Worm (Caenorhabditis elegans): ENCODE measurements around the gene acox-1.5.

The acox-1.5 gene

ce11 chrIII:9546016-9546659 is 45.9 kb downstream of the acox-1.5 start, which contains the start of gene unc-16:
TSS of gene unc-16 (plus strand) at chrIII:9546258.
- TF ChIP-seq aly-1 (tag; optimal IDR thresholded peaks at IDR 0.05) (no peak), hmg-4 (GFP tag; optimal IDR thresholded peaks at IDR 0.05) (peak; percentile 19), ama-1 (optimal IDR thresholded peaks at IDR 0.05) (no peak), B0310.2 (tag; optimal IDR thresholded peaks at IDR 0.05) (no peak), sea-1 (GFP tag; conservative IDR thresholded peaks at IDR 0.05) (no peak), ceh-36 (tag; optimal IDR thresholded peaks at IDR 0.05) (no peak), F13C5.2 (tag; optimal IDR thresholded peaks at IDR 0.05) (peak; percentile 72), scrt-1 (GFP tag; IDR thresholded peaks at IDR 0.05) (no peak), pes-1 (GFP tag; IDR thresholded peaks at IDR 0.05) (0 out of 2 replicates have a peak, but pooled peaks have one; percentile 17), tbx-37 (GFP tag; conservative IDR thresholded peaks at IDR 0.05) (no peak)

ce11 chrIII:9544820-9545219 is 47.2 kb downstream of the acox-1.5 start, which contains the start of gene ZK1098.12:
TSS of gene ZK1098.12 (plus strand) at chrIII:9545120.
- TF ChIP-seq sea-1 (GFP tag; conservative IDR thresholded peaks at IDR 0.05) (no peak), ama-1 (optimal IDR thresholded peaks at IDR 0.05) (no peak), hmg-4 (GFP tag; optimal IDR thresholded peaks at IDR 0.05) (no peak), F13C5.2 (tag; optimal IDR thresholded peaks at IDR 0.05) (no peak), tbx-37 (GFP tag; conservative IDR thresholded peaks at IDR 0.05) (no peak)

DNA sequence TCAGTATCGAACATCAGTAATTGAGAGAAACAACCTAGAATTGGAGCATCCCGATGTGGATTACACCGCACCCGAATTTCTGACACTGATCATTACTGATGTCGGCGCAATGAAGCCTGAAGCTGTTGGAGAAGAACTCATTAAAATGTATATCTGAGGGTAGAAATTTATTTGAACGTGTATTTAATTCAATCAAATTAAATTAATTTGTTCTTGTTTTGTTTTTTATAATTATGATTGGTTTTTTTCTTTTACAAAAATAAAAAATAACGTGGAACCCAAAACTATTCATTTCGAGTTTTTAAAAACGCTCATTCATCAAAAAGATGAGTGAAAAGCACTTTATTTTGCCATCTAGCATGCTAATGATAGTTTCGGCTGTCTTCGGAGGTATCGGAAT is 47.9 kb downstream of the acox-1.5 start, which contains the start of gene ZK1098.9:
Gene ZK1098.9 (plus strand): TSS at position 301 of the 400 bp plus-strand sequence.
- no peak for TF ChIP-seq ceh-36 (tag; optimal IDR thresholded peaks at IDR 0.05)
- no peak for TF ChIP-seq tbx-11 (GFP tag; IDR thresholded peaks at IDR 0.05)
- TF ChIP-seq aly-1 (tag; optimal IDR thresholded peaks at IDR 0.05), result no peak
- TF ChIP-seq ceh-13 (GFP tag; optimal IDR thresholded peaks at IDR 0.05), result no peak
- TF ChIP-seq hnd-1 (tag; optimal IDR thresholded peaks at IDR 0.05), result no peak
- TF ChIP-seq pes-1 (GFP tag; IDR thresholded peaks at IDR 0.05), result no peak
- no peak for TF ChIP-seq F13C5.2 (tag; optimal IDR thresholded peaks at IDR 0.05)
- TF ChIP-seq ets-7 (tag; optimal IDR thresholded peaks at IDR 0.05), result no peak
- TF ChIP-seq B0310.2 (tag; optimal IDR thresholded peaks at IDR 0.05), result no peak
- TF ChIP-seq tra-4 (tag; optimal IDR thresholded peaks at IDR 0.05), result no peak
- no peak for TF ChIP-seq hmg-4 (GFP tag; optimal IDR thresholded peaks at IDR 0.05)
- TF ChIP-seq ama-1 (optimal IDR thresholded peaks at IDR 0.05), result no peak
- TF ChIP-seq scrt-1 (GFP tag; IDR thresholded peaks at IDR 0.05), result no peak
- no peak for TF ChIP-seq flt-1 (GFP tag; IDR thresholded peaks at IDR 0.05)
- no peak for TF ChIP-seq hmbx-1 (tag; optimal IDR thresholded peaks at IDR 0.05)
- no peak for TF ChIP-seq sea-1 (GFP tag; conservative IDR thresholded peaks at IDR 0.05)
- TF ChIP-seq tbx-37 (GFP tag; conservative IDR thresholded peaks at IDR 0.05), result no peak

DNA sequence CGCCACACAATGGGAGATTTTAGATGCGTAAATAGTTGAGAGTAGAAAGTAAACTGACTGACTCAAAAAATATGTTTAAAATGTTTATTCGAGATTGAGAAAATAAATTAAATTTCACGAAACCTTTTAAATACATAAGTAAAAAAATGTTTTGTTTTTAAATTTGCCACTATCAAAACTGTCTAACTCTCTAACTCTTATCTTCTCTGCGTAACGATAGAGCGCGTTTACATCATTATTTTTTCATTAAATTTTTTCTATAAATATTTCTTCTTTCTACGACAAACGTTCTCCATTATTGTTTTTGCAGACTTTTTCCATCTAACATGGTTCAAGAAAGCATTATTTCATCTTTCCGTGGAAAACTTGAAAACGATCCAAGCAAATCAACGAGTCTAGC is 49.2 kb downstream of the acox-1.5 start, which contains the start of gene eif-2Balpha:
Gene eif-2Balpha (plus strand): TSS at position 304 of the 400 bp plus-strand sequence.
- TF ChIP-seq tra-4 (tag; optimal IDR thresholded peaks at IDR 0.05) (no peak), hnd-1 (tag; optimal IDR thresholded peaks at IDR 0.05) (no peak), B0310.2 (tag; optimal IDR thresholded peaks at IDR 0.05) (no peak), ceh-13 (GFP tag; optimal IDR thresholded peaks at IDR 0.05) (no peak), tbx-37 (GFP tag; conservative IDR thresholded peaks at IDR 0.05) (no peak), sea-1 (GFP tag; conservative IDR thresholded peaks at IDR 0.05) (no peak), ceh-36 (tag; optimal IDR thresholded peaks at IDR 0.05) (no peak), scrt-1 (GFP tag; IDR thresholded peaks at IDR 0.05) (no peak), ama-1 (optimal IDR thresholded peaks at IDR 0.05) (no peak), ets-7 (tag; optimal IDR thresholded peaks at IDR 0.05) (no peak), flt-1 (GFP tag; IDR thresholded peaks at IDR 0.05) (no peak), pes-1 (GFP tag; IDR thresholded peaks at IDR 0.05) (no peak), tbx-11 (GFP tag; IDR thresholded peaks at IDR 0.05) (no peak), F13C5.2 (tag; optimal IDR thresholded peaks at IDR 0.05) (no peak), aly-1 (tag; optimal IDR thresholded peaks at IDR 0.05) (no peak), hmg-4 (GFP tag; optimal IDR thresholded peaks at IDR 0.05) (no peak), hmbx-1 (tag; optimal IDR thresholded peaks at IDR 0.05) (no peak)

DNA sequence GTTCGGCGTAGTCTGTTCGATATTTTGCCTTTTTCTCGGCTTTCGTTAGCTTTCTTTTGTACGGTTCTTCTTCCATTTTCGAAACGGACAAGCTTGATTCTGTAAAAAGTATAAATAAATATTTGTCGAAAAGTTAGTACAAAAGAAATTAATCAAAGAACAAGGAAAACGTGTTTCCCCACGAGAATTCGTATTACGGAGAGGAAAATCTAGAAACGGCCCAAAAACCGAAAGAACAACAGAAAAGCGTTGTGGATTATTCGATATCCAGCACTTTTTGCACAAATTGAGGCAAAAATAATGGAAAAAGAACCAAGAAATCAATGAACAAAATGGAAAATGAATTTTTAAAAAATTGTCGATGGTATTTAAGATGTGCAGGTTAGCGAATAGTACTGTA is 49.7 kb downstream of the acox-1.5 start, which contains the start of gene mut-7:
Gene mut-7 (minus strand): TSS at position 101 of the 400 bp plus-strand sequence.
- TF ChIP-seq aly-1 (tag; optimal IDR thresholded peaks at IDR 0.05) (no peak), ceh-13 (GFP tag; optimal IDR thresholded peaks at IDR 0.05) (no peak), hmbx-1 (tag; optimal IDR thresholded peaks at IDR 0.05) (no peak), pes-1 (GFP tag; IDR thresholded peaks at IDR 0.05) (no peak), scrt-1 (GFP tag; IDR thresholded peaks at IDR 0.05) (no peak), hmg-4 (GFP tag; optimal IDR thresholded peaks at IDR 0.05) (no peak), flt-1 (GFP tag; IDR thresholded peaks at IDR 0.05) (no peak), B0310.2 (tag; optimal IDR thresholded peaks at IDR 0.05) (no peak)

DNA sequence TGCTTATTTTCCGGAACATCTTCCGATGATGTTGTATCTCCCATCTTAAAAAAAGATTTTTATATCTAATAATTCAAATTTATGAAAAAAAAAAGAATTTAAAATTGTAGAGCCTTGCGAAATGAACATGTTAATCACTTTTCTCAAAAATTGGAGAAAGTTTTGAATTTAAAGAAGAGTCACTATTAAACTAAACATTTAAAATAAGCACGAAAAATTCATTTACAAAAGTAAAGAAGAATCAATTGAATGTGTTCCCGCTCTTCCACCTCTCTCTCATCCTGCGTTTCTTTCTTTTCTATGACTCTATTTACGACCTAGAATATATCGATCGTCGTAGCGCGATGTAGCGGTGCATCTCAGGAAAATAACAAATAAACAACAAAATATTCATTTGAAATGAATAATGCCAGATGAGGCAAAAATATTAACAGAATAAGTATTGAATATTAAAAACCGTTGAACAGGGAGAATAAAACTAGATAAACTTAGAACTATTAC is 53.3 kb downstream of the acox-1.5 start, which contains the start of gene ZK1098.3:
Gene ZK1098.3 (minus strand): TSS at position 51 of the 501 bp plus-strand sequence.
- no peak for TF ChIP-seq hmbx-1 (tag; optimal IDR thresholded peaks at IDR 0.05)
- no peak for TF ChIP-seq ama-1 (optimal IDR thresholded peaks at IDR 0.05)
- TF ChIP-seq ceh-36 (tag; optimal IDR thresholded peaks at IDR 0.05), result no peak
- no peak for TF ChIP-seq scrt-1 (GFP tag; IDR thresholded peaks at IDR 0.05)
- TF ChIP-seq flt-1 (GFP tag; IDR thresholded peaks at IDR 0.05), result no peak
- TF ChIP-seq F13C5.2 (tag; optimal IDR thresholded peaks at IDR 0.05), result no peak
- no peak for TF ChIP-seq B0310.2 (tag; optimal IDR thresholded peaks at IDR 0.05)
- no peak for TF ChIP-seq tbx-11 (GFP tag; IDR thresholded peaks at IDR 0.05)
- TF ChIP-seq pes-1 (GFP tag; IDR thresholded peaks at IDR 0.05), result no peak
- no peak for TF ChIP-seq tbx-37 (GFP tag; conservative IDR thresholded peaks at IDR 0.05)
- TF ChIP-seq ets-7 (tag; optimal IDR thresholded peaks at IDR 0.05), result no peak
- no peak for TF ChIP-seq aly-1 (tag; optimal IDR thresholded peaks at IDR 0.05)
- TF ChIP-seq ceh-13 (GFP tag; optimal IDR thresholded peaks at IDR 0.05), result no peak
- TF ChIP-seq hmg-4 (GFP tag; optimal IDR thresholded peaks at IDR 0.05), result no peak
- TF ChIP-seq tra-4 (tag; optimal IDR thresholded peaks at IDR 0.05), result no peak
- no peak for TF ChIP-seq hnd-1 (tag; optimal IDR thresholded peaks at IDR 0.05)
- no peak for TF ChIP-seq sea-1 (GFP tag; conservative IDR thresholded peaks at IDR 0.05)
